Fruit fly (Drosophila melanogaster) whole organism, wandering third instar larva: ENCODE data around the gene lectin-30A.

Source experiments
- Dfd ChIP-seq: fragments of >200 bp; optimal IDR thresholded peaks from 2 replicates; lab custom pipeline; 2017; ENCODE audit warnings: missing biosample characterization, missing genetic modification characterization
- HLH106 ChIP-seq: fragments of 200-800 bp; optimal IDR thresholded peaks from 3 replicates; lab custom pipeline; 2019; ENCODE audit warnings: missing biosample characterization, mild to moderate bottlenecking, missing genetic modification characterization, moderate library complexity
- Hr78 ChIP-seq: fragments of >200 bp; optimal IDR thresholded peaks from 2 replicates; lab custom pipeline; 2017; ENCODE audit warnings: missing biosample characterization, missing genetic modification characterization
- Myc ChIP-seq: fragments of >200 bp; optimal IDR thresholded peaks from 2 replicates; lab custom pipeline; 2017
- br ChIP-seq: fragments of 200-800 bp; sonication (Bioruptor generic); optimal IDR thresholded peaks from 2 replicates; lab custom pipeline; 2016; ENCODE audit warnings: missing biosample characterization, missing genetic modification characterization
- dmrt93B ChIP-seq: fragments of 200-800 bp; sonication (Bioruptor generic); optimal IDR thresholded peaks from 2 replicates; lab custom pipeline; 2018; ENCODE audit warnings: missing biosample characterization, mild to moderate bottlenecking, missing genetic modification characterization
- usp ChIP-seq: fragments of >200 bp; optimal IDR thresholded peaks from 2 replicates; lab custom pipeline; 2017; ENCODE audit warnings: missing biosample characterization, missing genetic modification characterization

DNA sequence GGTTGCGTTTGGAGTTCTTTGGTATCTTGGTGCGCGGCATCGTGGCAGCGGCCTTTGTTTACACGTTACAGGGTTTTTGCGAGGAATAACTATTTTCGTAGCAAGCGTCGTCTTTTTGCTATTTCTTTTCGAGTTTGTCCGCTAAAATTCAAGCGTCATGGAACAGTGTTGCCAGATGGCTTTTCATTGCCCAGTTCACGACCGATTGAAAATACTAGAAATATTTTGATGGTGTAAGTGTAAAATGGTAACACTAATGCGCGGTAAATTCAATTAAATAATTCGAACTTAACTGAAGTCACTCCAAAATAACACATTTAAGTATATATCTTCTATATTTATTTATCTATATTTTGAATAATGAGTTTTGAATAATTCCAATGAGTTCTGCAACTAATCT, 1.7 kb downstream of the lectin-30A start, which contains the start of gene borr:
- TF ChIP-seq usp (GFP tag; lab: Kevin White, UChicago) (no peak), Hr78 (GFP tag; lab: Kevin White, UChicago) (no peak), Dfd (GFP tag; lab: Kevin White, UChicago) (no peak), HLH106 (tag; lab: Kevin White, UChicago) (no peak), br (GFP tag; lab: Kevin White, UChicago) (no peak), dmrt93B (GFP tag; lab: Kevin White, UChicago) (no peak), Myc (lab: Kevin White, UChicago) (no peak)
